Worm (Caenorhabditis elegans) whole organism, L4/young adult: ENCODE results near the gene decr-1.2.

ENCODE experiments used
- W03F9.2 ChIP-seq: fragments of 150-350 bp; optimal IDR thresholded peaks from 2 replicates; lab custom pipeline; 2014; ENCODE audit warnings: missing biosample characterization, missing genetic modification characterization
- dao-5 ChIP-seq: sonication (generic microtip); optimal IDR thresholded peaks from 2 replicates; lab custom pipeline; 2016; ENCODE audit warnings: missing genotype, missing genetic modification characterization, moderate library complexity, missing compliant biosample characterization

ce11 chrII:8556166-8556565 lies 10.8 kb downstream of the decr-1.2 start, which contains the start of gene glb-27:
- TF ChIP-seq dao-5 (no peak), W03F9.2 (no peak)
